Worm (Caenorhabditis elegans) whole organism, L4 larva: ENCODE results near the gene his-18.

Source experiments
- D1046.2 ChIP-seq: fragments of 200-800 bp; sonication (Bioruptor generic); IDR thresholded peaks from 2 replicates; pipeline ENCODE4 v1.3.6; 2022; ENCODE audit warnings: missing genetic modification characterization, missing compliant biosample characterization
- F44E2.7 ChIP-seq: fragments of 200-800 bp; sonication (Bioruptor generic); IDR thresholded peaks from 2 replicates; pipeline ENCODE4 v2.1.2; 2022; ENCODE audit warnings: missing genetic modification characterization, missing compliant biosample characterization
- T26A8.4 ChIP-seq: fragments of 200-800 bp; sonication (Bioruptor generic); IDR thresholded peaks from 2 replicates; pipeline ENCODE4 v1.3.6; 2022; ENCODE audit warnings: missing genetic modification characterization, missing compliant biosample characterization
- Y5F2A.4 ChIP-seq: fragments of 200-800 bp; sonication (Bioruptor generic); optimal IDR thresholded peaks from 2 replicates; lab custom pipeline; 2018; ENCODE audit warnings: mild to moderate bottlenecking, missing genetic modification characterization, missing compliant biosample characterization
- aha-1 ChIP-seq: fragments of 150-350 bp; peaks from one replicate; lab custom pipeline; 2014; ENCODE audit warnings: missing biosample characterization, missing genetic modification characterization
- aly-2 ChIP-seq: sonication (generic microtip); optimal IDR thresholded peaks from 2 replicates; lab custom pipeline; 2018; ENCODE audit warnings: missing biosample characterization, missing genetic modification characterization
- ama-1 ChIP-seq: fragments of 150-350 bp; optimal IDR thresholded peaks from 2 replicates; lab custom pipeline; 2014; ENCODE audit warnings: inconsistent platforms, mixed read lengths
- ceh-20 ChIP-seq: fragments of 200-800 bp; sonication (Bioruptor generic); IDR thresholded peaks from 2 replicates; pipeline ENCODE4 v1.3.6; 2022; ENCODE audit warnings: missing genetic modification reagents, missing genetic modification characterization, missing compliant biosample characterization
- ceh-62 ChIP-seq: sonication (generic microtip); optimal IDR thresholded peaks from 2 replicates; lab custom pipeline; 2017; ENCODE audit warnings: missing biosample characterization, missing genetic modification characterization
- ceh-82 ChIP-seq: sonication (generic microtip); optimal IDR thresholded peaks from 2 replicates; lab custom pipeline; 2017; ENCODE audit warnings: missing biosample characterization, missing genetic modification characterization
- ces-1 ChIP-seq: fragments of 150-350 bp; sonication (generic microtip); optimal IDR thresholded peaks from 4 replicates; lab custom pipeline; 2014; ENCODE audit warnings: missing biosample characterization, missing genetic modification reagents, missing genetic modification characterization
- ctbp-1 ChIP-seq: fragments of 200-800 bp; sonication (Bioruptor generic); IDR thresholded peaks from 2 replicates; pipeline ENCODE4 v1.3.6; 2022; ENCODE audit warnings: missing genetic modification reagents, missing genetic modification characterization, missing compliant biosample characterization
- daf-16 ChIP-seq, 3 experiments: sonication (generic microtip); optimal IDR thresholded peaks; 2 replicates each; lab custom pipeline; 2016 to 2017; ENCODE audit warnings: missing genetic modification characterization in 3 of 3, missing genetic modification reagents in 3 of 3, mild to moderate bottlenecking in 2 of 3, missing compliant biosample characterization in 2 of 3, missing biosample characterization in 1 of 3, moderate library complexity in 1 of 3
- daf-8 ChIP-seq: fragments of 200-800 bp; sonication (Bioruptor generic); IDR thresholded peaks from 2 replicates; pipeline ENCODE4 v1.3.6; 2022; ENCODE audit warnings: missing genetic modification characterization, missing compliant biosample characterization
- dmd-8 ChIP-seq: fragments of 200-800 bp; sonication (Bioruptor generic); IDR thresholded peaks from 2 replicates; pipeline ENCODE4 v1.3.6; 2022; ENCODE audit warnings: missing genetic modification characterization, missing compliant biosample characterization
- egl-27 ChIP-seq: sonication (generic microtip); optimal IDR thresholded peaks from 3 replicates; lab custom pipeline; 2017; ENCODE audit warnings: missing biosample characterization, missing genetic modification reagents, missing genetic modification characterization
- egl-43 ChIP-seq: fragments of 200-800 bp; sonication (Bioruptor generic); IDR thresholded peaks from 2 replicates; pipeline ENCODE4 v1.3.6; 2022; ENCODE audit warnings: missing genetic modification reagents, missing genetic modification characterization, missing compliant biosample characterization
- gei-8 ChIP-seq: fragments of 200-800 bp; sonication (Bioruptor generic); optimal IDR thresholded peaks from 2 replicates; lab custom pipeline; 2018; ENCODE audit warnings: mild to moderate bottlenecking, missing genetic modification characterization, missing compliant biosample characterization
- hlh-11 ChIP-seq: fragments of 200-800 bp; sonication (Bioruptor generic); optimal IDR thresholded peaks from 2 replicates; lab custom pipeline; 2018; ENCODE audit warnings: mild to moderate bottlenecking, missing genetic modification characterization, missing compliant biosample characterization
- hlh-30 ChIP-seq: sonication (generic microtip); optimal IDR thresholded peaks from 2 replicates; lab custom pipeline; 2017; ENCODE audit warnings: antibody characterized with exemption, mild to moderate bottlenecking, missing genetic modification characterization, missing compliant biosample characterization; ENCODE audit not compliant: insufficient read depth
- lin-38 ChIP-seq: fragments of 200-800 bp; sonication (Bioruptor generic); IDR thresholded peaks from 2 replicates; pipeline ENCODE4 v1.3.6; 2022; ENCODE audit warnings: missing genetic modification reagents, missing genetic modification characterization, missing compliant biosample characterization
- lin-39 ChIP-seq: fragments of 150-350 bp; optimal IDR thresholded peaks from 2 replicates; lab custom pipeline; 2014; ENCODE audit warnings: missing biosample characterization, missing genetic modification reagents, missing genetic modification characterization
- lir-3 ChIP-seq: sonication (generic microtip); optimal IDR thresholded peaks from 2 replicates; lab custom pipeline; 2016; ENCODE audit warnings: mild to moderate bottlenecking, missing genetic modification characterization, missing compliant biosample characterization
- lsy-2 ChIP-seq, 2 experiments: fragments of 150-350 bp in 1 of 2; sonication (generic microtip) in 1 of 2; optimal IDR thresholded peaks; 2 replicates each; lab custom pipeline; 2014 to 2017; ENCODE audit warnings: missing biosample characterization in 2 of 2, missing genetic modification characterization in 2 of 2
- mdl-1 ChIP-seq, 2 experiments: fragments of 150-350 bp in 1 of 2; sonication (generic microtip) in 1 of 2; optimal IDR thresholded peaks; 2 replicates each; lab custom pipeline; 2014 to 2017; ENCODE audit warnings: missing biosample characterization in 2 of 2, missing genetic modification characterization in 2 of 2
- mdt-29 ChIP-seq: fragments of 200-800 bp; sonication (Bioruptor generic); IDR thresholded peaks from 2 replicates; pipeline ENCODE4 v1.3.6; 2022; ENCODE audit warnings: missing genetic modification reagents, missing genetic modification characterization, missing compliant biosample characterization
- mes-2 ChIP-seq: sonication (generic microtip); optimal IDR thresholded peaks from 2 replicates; lab custom pipeline; 2016; ENCODE audit warnings: missing genotype, mild to moderate bottlenecking, missing genetic modification characterization, missing compliant biosample characterization; ENCODE audit not compliant: poor library complexity, severe bottlenecking
- nhr-48 ChIP-seq: sonication (generic microtip); optimal IDR thresholded peaks from 2 replicates; lab custom pipeline; 2016; ENCODE audit warnings: mild to moderate bottlenecking, missing genetic modification characterization, missing compliant biosample characterization
- nhr-76 ChIP-seq: fragments of 150-350 bp; optimal IDR thresholded peaks from 2 replicates; lab custom pipeline; 2014; ENCODE audit warnings: missing biosample characterization, missing genetic modification characterization
- nhr-77 ChIP-seq: fragments of 150-350 bp; optimal IDR thresholded peaks from 2 replicates; lab custom pipeline; 2014; ENCODE audit warnings: missing biosample characterization, missing genetic modification characterization
- php-3 ChIP-seq: fragments of 200-800 bp; sonication (Bioruptor generic); IDR thresholded peaks from 2 replicates; pipeline ENCODE4 v1.3.6; 2022; ENCODE audit warnings: missing genetic modification reagents, missing genetic modification characterization, missing compliant biosample characterization
- pqm-1 ChIP-seq: sonication (generic microtip); optimal IDR thresholded peaks from 2 replicates; lab custom pipeline; 2017; ENCODE audit warnings: missing biosample characterization, missing genetic modification characterization
- saeg-2 ChIP-seq: fragments of 200-800 bp; sonication (Bioruptor generic); IDR thresholded peaks from 2 replicates; pipeline ENCODE4 v1.3.6; 2022; ENCODE audit warnings: missing genetic modification reagents, missing genetic modification characterization, missing compliant biosample characterization
- sdz-12 ChIP-seq: fragments of 200-800 bp; sonication (Bioruptor generic); optimal IDR thresholded peaks from 2 replicates; lab custom pipeline; 2018; ENCODE audit warnings: mild to moderate bottlenecking, missing genetic modification characterization, missing compliant biosample characterization
- snpc-1.2 ChIP-seq: fragments of 200-800 bp; sonication (Bioruptor generic); IDR thresholded peaks from 2 replicates; pipeline ENCODE4 v1.3.6; 2022; ENCODE audit warnings: missing genetic modification reagents, missing genetic modification characterization, missing compliant biosample characterization
- spr-1 ChIP-seq: sonication (generic microtip); optimal IDR thresholded peaks from 2 replicates; lab custom pipeline; 2016; ENCODE audit warnings: mild to moderate bottlenecking, missing genetic modification characterization, missing compliant biosample characterization
- tag-97 ChIP-seq: fragments of 200-800 bp; sonication (Bioruptor generic); IDR thresholded peaks from 2 replicates; pipeline ENCODE4 v1.3.6; 2022; ENCODE audit warnings: missing genetic modification characterization, missing compliant biosample characterization
- unc-130 ChIP-seq: sonication (generic microtip); optimal IDR thresholded peaks from 2 replicates; lab custom pipeline; 2016; ENCODE audit warnings: missing genetic modification reagents, missing genetic modification characterization, missing compliant biosample characterization
- unc-39 ChIP-seq: sonication (generic microtip); optimal IDR thresholded peaks from 2 replicates; lab custom pipeline; 2017; ENCODE audit warnings: missing biosample characterization, missing genetic modification characterization
- unc-62 ChIP-seq, 3 experiments: fragments of 150-350 bp in 1 of 3; sonication (generic microtip); optimal IDR thresholded peaks in 2 of 3; peaks in 1 of 3; 1 replicate in 1 of 3; 2 replicates in 2 of 3; lab custom pipeline; 2014 to 2017; ENCODE audit warnings: missing biosample characterization in 3 of 3, missing genetic modification characterization in 3 of 3, missing genetic modification reagents in 3 of 3, missing genotype in 1 of 3
- vab-7 ChIP-seq: fragments of 200-800 bp; sonication (Bioruptor generic); IDR thresholded peaks from 2 replicates; pipeline ENCODE4 v1.3.6; 2022; ENCODE audit warnings: missing genetic modification reagents, missing genetic modification characterization, missing compliant biosample characterization
- zfp-3 ChIP-seq: fragments of 200-800 bp; sonication (Bioruptor generic); conservative IDR thresholded peaks from 2 replicates; pipeline ENCODE4 v1.3.6; 2022; ENCODE audit warnings: missing genetic modification reagents, missing genetic modification characterization, missing compliant biosample characterization
- zip-11 ChIP-seq: fragments of 200-800 bp; sonication (Bioruptor generic); IDR thresholded peaks from 2 replicates; pipeline ENCODE4 v1.3.6; 2022; ENCODE audit warnings: missing genetic modification characterization, missing compliant biosample characterization
- zip-2 ChIP-seq: fragments of 150-350 bp; optimal IDR thresholded peaks from 2 replicates; lab custom pipeline; 2014; ENCODE audit warnings: missing biosample characterization, missing genetic modification characterization
- ztf-11 ChIP-seq: fragments of 150-350 bp; optimal IDR thresholded peaks from 2 replicates; lab custom pipeline; 2014; ENCODE audit warnings: missing biosample characterization, missing genetic modification characterization
- ztf-7 ChIP-seq: fragments of 150-350 bp; optimal IDR thresholded peaks from 2 replicates; lab custom pipeline; 2014; ENCODE audit warnings: missing biosample characterization, missing genetic modification characterization

The his-18 gene

DNA sequence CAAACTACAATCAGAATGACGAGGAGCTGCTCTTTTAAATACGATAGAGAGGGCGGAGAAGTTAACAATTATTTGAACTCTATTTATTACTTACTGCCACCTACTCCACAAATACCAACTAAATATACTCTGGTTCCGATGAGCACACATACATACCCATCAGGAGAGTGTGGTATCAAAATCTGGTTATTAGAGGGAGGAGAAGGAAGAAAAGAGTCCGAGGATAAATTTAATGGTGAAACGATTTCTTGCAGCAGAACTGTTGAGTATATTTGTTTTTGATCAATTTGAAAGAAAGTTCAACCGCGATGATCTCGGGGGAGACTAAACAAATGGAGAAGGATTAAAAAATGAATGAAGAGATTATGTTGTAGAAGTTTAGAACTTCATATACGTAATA lies 30.9 kb downstream of the his-18 start, which contains the start of gene H14N18.4:
H14N18.4 (minus strand) TSS at position 12 of the 400 bp plus-strand sequence.
- TF ChIP-seq ctbp-1 (0 out of 2 replicates have a peak, but pooled peaks have one; percentile 19), lin-38 (GFP tag; lab: Robert Waterston, UW) (no peak), gei-8 (GFP tag; lab: Kevin White, UChicago) (no peak), D1046.2 (no peak), unc-62 (GFP tag; optimal IDR thresholded peaks at IDR 0.05 in 1 of 2; lab: Kevin White, UChicago) (peak in 1 of 2 experiments; percentile 98), unc-62 (tag; optimal IDR thresholded peaks at IDR 0.05; lab: Kevin White, UChicago) (no peak)

DNA sequence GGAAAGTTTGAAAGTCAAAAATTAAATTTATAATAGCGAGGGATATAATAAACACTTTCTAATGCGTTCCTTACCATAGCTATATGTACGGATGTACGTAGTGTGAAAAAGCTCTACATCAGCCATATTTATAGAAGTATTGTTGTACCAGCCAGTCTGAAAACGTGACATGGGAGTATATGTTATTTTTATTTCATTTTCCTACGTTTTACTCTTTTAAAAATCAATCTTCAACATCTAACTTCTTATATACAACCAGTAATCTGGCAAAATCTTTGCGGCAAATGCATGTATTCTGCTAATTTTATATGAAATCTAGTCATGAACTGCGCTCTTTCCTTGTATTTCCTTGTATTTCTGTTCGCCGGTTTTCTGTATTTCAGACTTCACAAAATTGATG lies 34.3 kb downstream of the his-18 start, which contains the start of gene H14N18.2:
H14N18.2 (plus strand) TSS at position 301 of the 400 bp plus-strand sequence.
- TF ChIP-seq pqm-1 (tag; lab: Kevin White, UChicago) (no peak), unc-39 (no peak), aha-1 (tag; lab: Kevin White, UChicago) (no peak), sdz-12 (GFP tag; lab: Kevin White, UChicago) (no peak), nhr-77 (tag; lab: Kevin White, UChicago) (no peak), mdl-1 (tag; optimal IDR thresholded peaks at IDR 0.05; lab: Kevin White, UChicago) (no peak)

DNA sequence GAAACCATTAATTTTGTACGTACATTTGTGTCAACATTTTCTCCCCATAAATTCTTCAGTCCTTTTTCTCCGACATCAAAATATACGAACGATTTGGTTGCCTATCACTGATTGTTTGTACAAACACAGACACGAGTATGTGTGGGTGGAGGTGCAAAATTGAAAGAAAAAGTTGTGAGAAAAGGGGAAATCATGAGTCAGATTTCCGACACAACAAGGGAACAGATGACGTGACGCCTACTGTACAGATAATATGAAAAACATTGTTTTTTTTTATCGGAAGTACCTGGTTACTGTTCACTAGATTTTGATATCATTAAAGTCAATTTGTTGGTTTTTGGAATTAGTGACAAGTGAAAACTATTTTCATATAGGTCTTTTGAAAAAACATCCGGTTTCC lies 36.2 kb downstream of the his-18 start:
- TF ChIP-seq hlh-30 (tag; lab: Kevin White, UChicago) (peak; percentile 47), vab-7 (GFP tag; lab: Robert Waterston, UW) (no peak), daf-16 (GFP tag; optimal IDR thresholded peaks at IDR 0.05; lab: Kevin White, UChicago) (no peak), daf-16 (tag; optimal IDR thresholded peaks at IDR 0.05; lab: Kevin White, UChicago) (peak; percentile 35), dmd-8 (GFP tag; lab: Robert Waterston, UW) (no peak)
- TF ChIP-seq, all 104 proteins: peak for 2

DNA sequence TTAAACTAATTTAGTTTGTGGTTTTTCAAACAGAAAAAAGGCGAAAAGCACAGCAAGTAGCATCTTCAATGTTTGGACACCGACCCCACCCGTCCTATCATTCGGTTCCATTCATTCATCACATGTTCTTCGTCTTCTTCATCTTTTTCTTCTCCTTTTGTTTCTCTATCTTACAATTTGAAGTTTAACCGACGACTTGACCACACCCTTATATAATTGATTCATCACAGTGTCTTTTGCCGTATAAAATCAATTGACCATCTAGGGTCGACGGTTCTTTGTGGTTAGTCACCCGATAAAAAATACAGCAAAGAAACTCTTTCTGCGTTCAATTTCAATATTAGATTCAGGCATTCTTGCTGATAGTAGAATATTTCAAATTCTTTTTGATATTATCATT lies 37.1 kb downstream of the his-18 start:
- no peak for TF ChIP-seq ceh-62 (tag; lab: Kevin White, UChicago)
- TF ChIP-seq tag-97 = no peak
- no peak for TF ChIP-seq php-3 (GFP tag; lab: Robert Waterston, UW)
- TF ChIP-seq ztf-7 = no peak
- no peak for TF ChIP-seq ctbp-1
- no peak for TF ChIP-seq nhr-77 (tag; lab: Kevin White, UChicago)
- no peak for TF ChIP-seq aly-2
- TF ChIP-seq zip-2 = no peak
- no peak for TF ChIP-seq spr-1 (tag; lab: Kevin White, UChicago)
- no peak for TF ChIP-seq unc-130 (GFP tag; lab: Kevin White, UChicago)
- peak; percentile 26 for TF ChIP-seq mes-2 (tag; lab: Kevin White, UChicago)
- no peak for TF ChIP-seq nhr-76
- no peak for TF ChIP-seq saeg-2 (GFP tag; lab: Robert Waterston, UW)
- TF ChIP-seq mdt-29 (GFP tag; lab: Robert Waterston, UW) = no peak
- TF ChIP-seq zfp-3 (GFP tag; lab: Robert Waterston, UW) = no peak
- no peak for TF ChIP-seq ceh-82 (tag; lab: Kevin White, UChicago)
- TF ChIP-seq ceh-20 = no peak
- TF ChIP-seq nhr-48 (tag; lab: Kevin White, UChicago) = no peak
- TF ChIP-seq snpc-1.2 (GFP tag; lab: Robert Waterston, UW) = no peak
- TF ChIP-seq zip-11 = no peak
- TF ChIP-seq egl-27 (tag; lab: Kevin White, UChicago) = no peak
- peak; percentile 67 for TF ChIP-seq hlh-11 (tag; lab: Kevin White, UChicago)
- peak; percentile 56 for TF ChIP-seq ama-1 (lab: Kevin White, UChicago)
- no peak for TF ChIP-seq gei-8 (GFP tag; lab: Kevin White, UChicago)
- no peak for TF ChIP-seq F44E2.7
- no peak for TF ChIP-seq lsy-2 (tag; optimal IDR thresholded peaks at IDR 0.05; lab: Kevin White, UChicago)
- no peak for TF ChIP-seq lir-3 (tag; lab: Kevin White, UChicago)
- no peak for TF ChIP-seq daf-8 (GFP tag; lab: Robert Waterston, UW)
- no peak for TF ChIP-seq Y5F2A.4 (GFP tag; lab: Kevin White, UChicago)
- peak; percentile 57 for TF ChIP-seq pqm-1 (tag; lab: Kevin White, UChicago)
- no peak for TF ChIP-seq ces-1 (GFP tag; lab: Kevin White, UChicago)
- no peak for TF ChIP-seq lin-39 (tag; lab: Kevin White, UChicago)
- TF ChIP-seq ztf-11 = no peak
- no peak for TF ChIP-seq T26A8.4 (GFP tag; lab: Robert Waterston, UW)
- no peak for TF ChIP-seq egl-43 (GFP tag; lab: Robert Waterston, UW)
